Worm (Caenorhabditis elegans) whole organism, L1 larva: ENCODE data around the gene skat-1.

ENCODE experiments used
- C04F5.9 ChIP-seq: sonication (generic microtip); optimal IDR thresholded peaks from 2 replicates; lab custom pipeline; 2016; ENCODE audit warnings: missing genetic modification characterization, missing compliant biosample characterization
- C16A3.4 ChIP-seq: fragments of 150-350 bp; optimal IDR thresholded peaks from 2 replicates; lab custom pipeline; 2014; ENCODE audit warnings: missing biosample characterization, missing genetic modification characterization
- F16B12.6 ChIP-seq: fragments of 150-350 bp; optimal IDR thresholded peaks from 2 replicates; lab custom pipeline; 2014; ENCODE audit warnings: missing biosample characterization, missing genetic modification characterization
- ama-1 ChIP-seq: fragments of 150-350 bp; optimal IDR thresholded peaks from 2 replicates; lab custom pipeline; 2014
- blmp-1 ChIP-seq: fragments of 150-350 bp; optimal IDR thresholded peaks from 2 replicates; lab custom pipeline; 2014; ENCODE audit warnings: missing biosample characterization, missing genetic modification characterization
- ceh-8 ChIP-seq: fragments of 200-800 bp; sonication (Bioruptor generic); optimal IDR thresholded peaks from 2 replicates; lab custom pipeline; 2018; ENCODE audit warnings: mild to moderate bottlenecking, missing genetic modification characterization, moderate library complexity, missing compliant biosample characterization
- ceh-82 ChIP-seq, 3 experiments: fragments of 150-350 bp in 1 of 3; sonication (generic microtip) in 2 of 3; optimal IDR thresholded peaks; 2 replicates each; lab custom pipeline; 2014 to 2017; ENCODE audit warnings: missing biosample characterization in 3 of 3, missing genetic modification characterization in 3 of 3
- ceh-90 ChIP-seq: sonication (generic microtip); optimal IDR thresholded peaks from 2 replicates; lab custom pipeline; 2016; ENCODE audit warnings: missing genetic modification characterization, missing compliant biosample characterization
- efl-1 ChIP-seq, 4 experiments: fragments of 150-350 bp; optimal IDR thresholded peaks in 3 of 4; peaks in 1 of 4; 1 replicate in 1 of 4; 2 replicates in 3 of 4; lab custom pipeline; 2014; ENCODE audit warnings: missing biosample characterization in 2 of 4, missing genetic modification characterization in 2 of 4, missing genetic modification reagents in 2 of 4
- efl-3 ChIP-seq: fragments of 200-800 bp; sonication (Bioruptor generic); optimal IDR thresholded peaks from 2 replicates; lab custom pipeline; 2018; ENCODE audit warnings: mild to moderate bottlenecking, missing genetic modification characterization, missing compliant biosample characterization
- egl-13 ChIP-seq: sonication (generic microtip); optimal IDR thresholded peaks from 2 replicates; lab custom pipeline; 2016; ENCODE audit warnings: missing genotype, missing genetic modification reagents, missing genetic modification characterization, missing compliant biosample characterization
- elt-2 ChIP-seq: sonication (generic microtip); optimal IDR thresholded peaks from 2 replicates; lab custom pipeline; 2016; ENCODE audit warnings: missing genetic modification characterization, mild to moderate bottlenecking, inconsistent platforms, missing compliant biosample characterization, missing genetic modification reagents
- elt-3 ChIP-seq, 6 experiments: fragments of 150-350 bp in 1 of 6; sonication (generic microtip); optimal IDR thresholded peaks; 2 replicates each; lab custom pipeline; 2017 to 2018; ENCODE audit warnings: missing biosample characterization in 6 of 6, missing genetic modification characterization in 6 of 6, inconsistent platforms in 1 of 6
- hpl-2 ChIP-seq: fragments of 150-350 bp; optimal IDR thresholded peaks from 2 replicates; lab custom pipeline; 2014; ENCODE audit warnings: missing biosample characterization, missing genetic modification reagents, missing genetic modification characterization
- irx-1 ChIP-seq: sonication (generic microtip); optimal IDR thresholded peaks from 2 replicates; lab custom pipeline; 2016; ENCODE audit warnings: missing genetic modification characterization, missing compliant biosample characterization
- jun-1 ChIP-seq: fragments of 150-350 bp; optimal IDR thresholded peaks from 2 replicates; lab custom pipeline; 2014; ENCODE audit warnings: missing biosample characterization, missing genetic modification reagents, missing genetic modification characterization
- lin-35 ChIP-seq, 2 experiments: fragments of 150-350 bp; optimal IDR thresholded peaks; 2 replicates each; lab custom pipeline; 2014; ENCODE audit warnings: missing biosample characterization in 2 of 2, missing genetic modification characterization in 2 of 2, missing genetic modification reagents in 2 of 2
- lin-39 ChIP-seq: fragments of 150-350 bp; optimal IDR thresholded peaks from 2 replicates; lab custom pipeline; 2014; ENCODE audit warnings: missing biosample characterization, missing genetic modification reagents, missing genetic modification characterization
- nhr-12 ChIP-seq: sonication (generic microtip); optimal IDR thresholded peaks from 2 replicates; lab custom pipeline; 2017; ENCODE audit warnings: missing biosample characterization, missing genetic modification characterization
- nhr-237 ChIP-seq: fragments of 150-350 bp; optimal IDR thresholded peaks from 2 replicates; lab custom pipeline; 2014; ENCODE audit warnings: missing biosample characterization, missing genetic modification characterization
- nhr-71 ChIP-seq: sonication (generic microtip); optimal IDR thresholded peaks from 2 replicates; lab custom pipeline; 2016; ENCODE audit warnings: mild to moderate bottlenecking, missing genetic modification characterization, moderate library complexity, missing compliant biosample characterization
- pag-3 ChIP-seq: sonication (generic microtip); optimal IDR thresholded peaks from 2 replicates; lab custom pipeline; 2017; ENCODE audit warnings: missing genetic modification characterization, mild to moderate bottlenecking, missing compliant biosample characterization, antibody characterized with exemption, borderline replicate concordance; ENCODE audit not compliant: insufficient read depth
- pax-3 ChIP-seq: fragments of 200-800 bp; sonication (Bioruptor generic); optimal IDR thresholded peaks from 2 replicates; lab custom pipeline; 2018; ENCODE audit warnings: mild to moderate bottlenecking, missing genetic modification characterization, moderate library complexity, missing compliant biosample characterization
- pqm-1 ChIP-seq: sonication (generic microtip); optimal IDR thresholded peaks from 3 replicates; lab custom pipeline; 2017; ENCODE audit warnings: missing biosample characterization, missing genetic modification characterization
- rnt-1 ChIP-seq: sonication (generic microtip); optimal IDR thresholded peaks from 2 replicates; lab custom pipeline; 2016; ENCODE audit warnings: mild to moderate bottlenecking, missing genetic modification characterization, moderate library complexity, missing compliant biosample characterization
- snpc-4 ChIP-seq: fragments of 150-350 bp; optimal IDR thresholded peaks from 2 replicates; lab custom pipeline; 2014; ENCODE audit warnings: missing biosample characterization, missing genetic modification characterization
- swsn-7 ChIP-seq: sonication (generic microtip); optimal IDR thresholded peaks from 2 replicates; lab custom pipeline; 2016; ENCODE audit warnings: missing genetic modification characterization, missing compliant biosample characterization
- tbx-2 ChIP-seq: sonication (generic microtip); optimal IDR thresholded peaks from 2 replicates; lab custom pipeline; 2016; ENCODE audit warnings: missing genetic modification characterization, missing compliant biosample characterization
- zip-4 ChIP-seq: fragments of 200-800 bp; sonication (Bioruptor generic); optimal IDR thresholded peaks from 2 replicates; lab custom pipeline; 2018; ENCODE audit warnings: mild to moderate bottlenecking, missing genetic modification characterization, moderate library complexity, missing compliant biosample characterization
- ztf-11 ChIP-seq, 2 experiments: sonication (generic microtip); optimal IDR thresholded peaks; 2 replicates each; lab custom pipeline; 2016 to 2017; ENCODE audit warnings: missing genetic modification characterization in 2 of 2, missing biosample characterization in 1 of 2, missing compliant biosample characterization in 1 of 2
- ztf-4 ChIP-seq: fragments of 150-350 bp; optimal IDR thresholded peaks from 2 replicates; lab custom pipeline; 2014; ENCODE audit warnings: missing biosample characterization, missing genetic modification characterization

Gene skat-1

ce11 chrIII:8996686-8997085 lies at the start of gene skat-1:
TSS of gene skat-1 (minus strand) at chrIII:8996786.
- TF ChIP-seq tbx-2 (tag; lab: Kevin White, UChicago) (no peak), ceh-90 (tag; lab: Kevin White, UChicago) (no peak), ztf-11 (tag; optimal IDR thresholded peaks at IDR 0.05; lab: Kevin White, UChicago) (no peak)

ce11 chrIII:9045838-9046237 lies 49.3 kb upstream of the skat-1 start, which contains the start of gene R107.2:
TSS of gene R107.2 (minus strand) at chrIII:9045938.
- TF ChIP-seq swsn-7 (tag; lab: Kevin White, UChicago): no peak
- no peak for TF ChIP-seq elt-2 (tag; lab: Kevin White, UChicago)
- TF ChIP-seq nhr-237 (tag; lab: Kevin White, UChicago): no peak
- no peak for TF ChIP-seq C16A3.4 (tag; lab: Kevin White, UChicago)
- TF ChIP-seq nhr-12 (tag; lab: Kevin White, UChicago): no peak
- no peak for TF ChIP-seq lin-35 (GFP tag; optimal IDR thresholded peaks at IDR 0.05; lab: Kevin White, UChicago)
- no peak for TF ChIP-seq ama-1 (lab: Kevin White, UChicago)
- no peak for TF ChIP-seq jun-1
- TF ChIP-seq F16B12.6: no peak
- TF ChIP-seq lin-39 (tag; lab: Kevin White, UChicago): no peak
- TF ChIP-seq rnt-1 (tag; lab: Kevin White, UChicago): no peak
- TF ChIP-seq snpc-4 (tag; lab: Kevin White, UChicago): no peak
- no peak for TF ChIP-seq elt-3 (tag; optimal IDR thresholded peaks at IDR 0.05; lab: Kevin White, UChicago)
- no peak for TF ChIP-seq irx-1 (tag; lab: Kevin White, UChicago)
- TF ChIP-seq C04F5.9: no peak

ce11 chrIII:9043200-9043599 lies 46.6 kb upstream of the skat-1 start, which contains the start of gene nac-2:
TSS of gene nac-2 (minus strand) at chrIII:9043300.
- TF ChIP-seq efl-3 (GFP tag; lab: Kevin White, UChicago) (no peak), ztf-11 (tag; optimal IDR thresholded peaks at IDR 0.05; lab: Kevin White, UChicago) (no peak), pag-3 (tag; lab: Kevin White, UChicago) (no peak), pax-3 (tag; lab: Kevin White, UChicago) (no peak), ztf-4 (tag; lab: Kevin White, UChicago) (no peak), ama-1 (lab: Kevin White, UChicago) (no peak), ceh-8 (no peak), ceh-82 (tag; optimal IDR thresholded peaks at IDR 0.05; lab: Kevin White, UChicago) (no peak), C04F5.9 (no peak), nhr-71 (tag; lab: Kevin White, UChicago) (no peak), zip-4 (GFP tag; lab: Kevin White, UChicago) (no peak)

ce11 chrIII:9037658-9038057 lies 41.1 kb upstream of the skat-1 start, which contains the start of gene R107.9:
TSS of gene R107.9 (plus strand) at chrIII:9037958.
- TF ChIP-seq rnt-1 (tag; lab: Kevin White, UChicago) (no peak), blmp-1 (tag; lab: Kevin White, UChicago) (peak; percentile 40), efl-1 (optimal IDR thresholded peaks at IDR 0.05; lab: Kevin White, UChicago) (no peak), efl-1 (GFP tag; optimal IDR thresholded peaks at IDR 0.05 in 1 of 2; lab: Kevin White, UChicago) (peak in 1 of 2 experiments; percentile 73)

ce11 chrIII:9035037-9035436 lies 38.5 kb upstream of the skat-1 start:
- TF ChIP-seq egl-13 (no peak), elt-2 (tag; lab: Kevin White, UChicago) (peak; percentile 48), pqm-1 (tag; lab: Kevin White, UChicago) (peak; percentile 8), rnt-1 (tag; lab: Kevin White, UChicago) (peak; percentile 7)

ce11 chrIII:9034133-9034532 lies 37.5 kb upstream of the skat-1 start:
- TF ChIP-seq hpl-2 (no peak), elt-2 (tag; lab: Kevin White, UChicago) (peak; percentile 9)
